Worm (Caenorhabditis elegans) whole organism, L2 larva: Measurements from ENCODE around the gene tag-196.

Source experiments
- blmp-1 ChIP-seq: sonication (generic microtip); optimal IDR thresholded peaks from 2 replicates; lab custom pipeline; 2017; ENCODE audit warnings: missing genetic modification characterization, mild to moderate bottlenecking, missing compliant biosample characterization, antibody characterized with exemption, moderate library complexity; ENCODE audit not compliant: insufficient read depth
- dmd-4 ChIP-seq: sonication (generic microtip); optimal IDR thresholded peaks from 2 replicates; lab custom pipeline; 2017; ENCODE audit warnings: missing biosample characterization, missing genetic modification characterization
- gmeb-1 ChIP-seq: fragments of 150-350 bp; optimal IDR thresholded peaks from 2 replicates; lab custom pipeline; 2014; ENCODE audit warnings: missing biosample characterization, missing genetic modification characterization
- lin-11 ChIP-seq: fragments of 150-350 bp; sonication (generic microtip); optimal IDR thresholded peaks from 2 replicates; lab custom pipeline; 2014; ENCODE audit warnings: missing biosample characterization, missing genetic modification characterization, inconsistent platforms, mixed read lengths
- lsy-2 ChIP-seq, 2 experiments: fragments of 150-350 bp in 1 of 2; sonication (generic microtip) in 1 of 2; optimal IDR thresholded peaks; 2 replicates each; lab custom pipeline; 2014 to 2017; ENCODE audit warnings: missing biosample characterization in 2 of 2, missing genetic modification characterization in 2 of 2
- mdl-1 ChIP-seq, 2 experiments: fragments of 150-350 bp in 1 of 2; sonication (generic microtip) in 1 of 2; optimal IDR thresholded peaks; 2 replicates each; lab custom pipeline; 2017; ENCODE audit warnings: missing biosample characterization in 2 of 2, missing genetic modification characterization in 2 of 2
- nhr-11 ChIP-seq: fragments of 150-350 bp; optimal IDR thresholded peaks from 2 replicates; lab custom pipeline; 2014; ENCODE audit warnings: missing biosample characterization, missing genetic modification characterization
- nhr-12 ChIP-seq: fragments of 150-350 bp; optimal IDR thresholded peaks from 2 replicates; lab custom pipeline; 2014; ENCODE audit warnings: missing biosample characterization, missing genetic modification characterization
- nhr-237 ChIP-seq: fragments of 150-350 bp; optimal IDR thresholded peaks from 2 replicates; lab custom pipeline; 2014; ENCODE audit warnings: missing biosample characterization, missing genetic modification characterization
- snpc-4 ChIP-seq: fragments of 150-350 bp; optimal IDR thresholded peaks from 2 replicates; lab custom pipeline; 2014; ENCODE audit warnings: missing biosample characterization, missing genetic modification characterization
- unc-39 ChIP-seq: fragments of 150-350 bp; optimal IDR thresholded peaks from 2 replicates; lab custom pipeline; 2014; ENCODE audit warnings: missing biosample characterization, missing genetic modification characterization
- ztf-11 ChIP-seq: sonication (generic microtip); optimal IDR thresholded peaks from 2 replicates; lab custom pipeline; 2017; ENCODE audit warnings: missing biosample characterization, missing genetic modification characterization

DNA sequence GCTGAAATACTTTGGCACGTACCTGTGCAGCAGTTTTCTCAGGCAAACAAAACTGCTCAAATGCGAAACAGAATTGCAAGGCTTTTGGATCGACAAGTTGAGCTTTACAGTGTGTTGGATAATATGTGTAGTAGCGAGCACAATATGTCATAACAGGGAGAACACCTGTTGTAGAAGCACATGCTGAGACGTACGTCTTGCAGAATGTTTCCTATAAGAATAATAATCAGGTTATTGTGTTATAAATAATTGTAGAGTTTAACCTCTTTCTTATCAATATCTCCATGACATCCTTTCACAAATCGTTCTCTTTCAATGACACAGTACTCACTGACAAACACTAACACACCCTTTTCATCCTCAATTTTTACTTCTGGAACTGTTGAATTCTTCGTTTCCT is 32.9 kb downstream of the tag-196 start:
- TF ChIP-seq blmp-1 (no peak), unc-39 (tag; lab: Kevin White, UChicago) (no peak), nhr-237 (tag; lab: Kevin White, UChicago) (no peak), snpc-4 (tag; lab: Kevin White, UChicago) (no peak), dmd-4 (tag; lab: Kevin White, UChicago) (no peak), nhr-12 (no peak), lin-11 (tag; lab: Kevin White, UChicago) (no peak), gmeb-1 (tag; lab: Kevin White, UChicago) (no peak), nhr-11 (tag; lab: Kevin White, UChicago) (no peak), lsy-2 (tag; optimal IDR thresholded peaks at IDR 0.05; lab: Kevin White, UChicago) (no peak), mdl-1 (tag; optimal IDR thresholded peaks at IDR 0.05; lab: Kevin White, UChicago) (no peak), ztf-11 (tag; lab: Kevin White, UChicago) (no peak)
